Comparison of ENCODE assay signal across 1 fruit fly cellular context in the genomic region with DNA sequence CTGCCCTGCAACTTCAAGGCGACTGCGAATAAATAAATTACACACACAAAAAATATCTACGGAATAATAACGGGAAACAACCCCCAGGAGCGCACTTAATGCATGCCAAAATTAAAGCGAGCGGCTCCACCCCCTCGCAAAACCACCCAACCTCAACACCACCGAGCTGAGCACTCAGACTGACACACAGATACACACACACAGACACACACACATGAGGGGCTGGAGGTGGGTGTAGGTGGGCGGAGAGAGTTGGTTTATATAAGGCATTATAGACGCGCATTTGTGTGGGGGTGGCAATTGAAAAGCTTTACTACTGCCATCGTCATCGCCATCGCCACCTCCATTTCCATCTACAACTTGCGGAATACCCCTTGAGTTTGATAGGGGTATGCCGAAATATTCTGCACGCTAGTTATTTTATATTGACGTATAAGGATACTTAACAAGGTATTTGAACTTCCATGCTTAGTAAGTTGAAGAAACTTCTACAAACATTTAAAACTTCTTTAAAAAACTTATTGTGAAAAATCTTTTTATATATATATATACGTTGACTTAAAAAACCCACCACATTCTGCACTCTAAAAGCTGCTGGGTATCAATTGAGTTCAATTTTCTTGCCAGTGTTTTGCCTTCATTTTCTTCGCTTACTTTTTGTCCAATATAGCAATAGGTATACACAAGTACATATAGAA.
A peak's percentile ranks its signal among the peaks of the same experiment; 100 is the strongest.
TF ChIP-seq lines count a peak whose summit lies in the region.

No protein-coding gene starts in this region.

TF ChIP-seq in whole organism, embryonic, 481 proteins besides CTCF, POLR2A, EP300 and RAD21 (continued from another document and continues in another):
- TF ChIP-seq Deaf1 (tag; optimal IDR thresholded peaks at IDR 0.05; lab: Kevin White, UChicago) = peak; percentile 0
- no peak for TF ChIP-seq Vsx1 (GFP tag; optimal IDR thresholded peaks at IDR 0.05; lab: Kevin White, UChicago)
- no peak for TF ChIP-seq mld (GFP tag; IDR thresholded peaks at IDR 0.05; lab: Robert Waterston, UW; ENCODE audit: partially characterized antibody)
- TF ChIP-seq CG12155 (GFP tag; optimal IDR thresholded peaks at IDR 0.05; lab: Kevin White, UChicago) = peak; percentile 1
- TF ChIP-seq CG6854 (GFP tag; optimal IDR thresholded peaks at IDR 0.05; lab: Kevin White, UChicago) = peak; percentile 35
- peak; percentile 7 for TF ChIP-seq gsb-n (tag; optimal IDR thresholded peaks at IDR 0.05; lab: Kevin White, UChicago)
- TF ChIP-seq CG31388 (GFP tag; optimal IDR thresholded peaks at IDR 0.05; lab: Kevin White, UChicago) = no peak
- TF ChIP-seq jumu (GFP tag; optimal IDR thresholded peaks at IDR 0.05; lab: Kevin White, UChicago) = no peak
- TF ChIP-seq Nf-YA (GFP tag; IDR thresholded peaks at IDR 0.05; lab: Robert Waterston, UW) = no peak
- no peak for TF ChIP-seq Poxn (GFP tag; IDR thresholded peaks at IDR 0.05; lab: Robert Waterston, UW)
- peak; percentile 91 for TF ChIP-seq D19B (GFP tag; optimal IDR thresholded peaks at IDR 0.05; lab: Kevin White, UChicago)
- TF ChIP-seq CG30020 (tag; optimal IDR thresholded peaks at IDR 0.05; lab: Kevin White, UChicago) = no peak
- TF ChIP-seq twi (tag; optimal IDR thresholded peaks at IDR 0.05; lab: Kevin White, UChicago) = no peak
- TF ChIP-seq YL-1 (GFP tag; optimal IDR thresholded peaks at IDR 0.05; lab: Kevin White, UChicago) = no peak
- no peak for TF ChIP-seq Spps (tag; optimal IDR thresholded peaks at IDR 0.05; lab: Kevin White, UChicago)
- TF ChIP-seq ap (GFP tag; IDR thresholded peaks at IDR 0.05; lab: Robert Waterston, UW) = no peak
- TF ChIP-seq hbn (GFP tag; IDR thresholded peaks at IDR 0.05; lab: Robert Waterston, UW; ENCODE audit: partially characterized antibody) = no peak
- TF ChIP-seq eve (GFP tag; optimal IDR thresholded peaks at IDR 0.05; lab: Kevin White, UChicago) = peak in 1 of 2 experiments; percentile 51
- TF ChIP-seq CG7372 (GFP tag; IDR thresholded peaks at IDR 0.05; lab: Robert Waterston, UW) = peak; percentile 17; the same call in 1 of the 2 replicates
- TF ChIP-seq C15 (GFP tag; IDR thresholded peaks at IDR 0.05; lab: Robert Waterston, UW) = no peak
- TF ChIP-seq org-1 (GFP tag; optimal IDR thresholded peaks at IDR 0.05; lab: Kevin White, UChicago) = no peak
- TF ChIP-seq CG10321 (GFP tag; IDR thresholded peaks at IDR 0.05; lab: Robert Waterston, UW) = no peak
- no peak for TF ChIP-seq CG7745 (tag; optimal IDR thresholded peaks at IDR 0.05; lab: Kevin White, UChicago)
- TF ChIP-seq CG8281 (tag; optimal IDR thresholded peaks at IDR 0.05; lab: Kevin White, UChicago) = peak; percentile 34
- no peak for TF ChIP-seq CG15011 (GFP tag; optimal IDR thresholded peaks at IDR 0.05; lab: Kevin White, UChicago)
- peak in 1 of 2 experiments; percentile 67 for TF ChIP-seq Hr51 (GFP tag; optimal IDR thresholded peaks at IDR 0.05; lab: Kevin White, UChicago)
- no peak for TF ChIP-seq CG9797 (GFP tag; optimal IDR thresholded peaks at IDR 0.05; lab: Kevin White, UChicago)
- no peak for TF ChIP-seq CG11723 (GFP tag; optimal IDR thresholded peaks at IDR 0.05; lab: Kevin White, UChicago)
- peak; percentile 30; the same call in 1 of the 2 replicates for TF ChIP-seq esg (GFP tag; conservative IDR thresholded peaks at IDR 0.05; lab: Robert Waterston, UW)
- no peak for TF ChIP-seq knrl (GFP tag; IDR thresholded peaks at IDR 0.05; lab: Robert Waterston, UW; ENCODE audit: partially characterized antibody)
- TF ChIP-seq usp (GFP tag; optimal IDR thresholded peaks at IDR 0.05; lab: Kevin White, UChicago) = no peak
- TF ChIP-seq CG3995 (GFP tag; optimal IDR thresholded peaks at IDR 0.05; lab: Kevin White, UChicago) = no peak
- TF ChIP-seq CG7556 (GFP tag; optimal IDR thresholded peaks at IDR 0.05; lab: Kevin White, UChicago) = peak; percentile 68
- TF ChIP-seq CG18764 (GFP tag; optimal IDR thresholded peaks at IDR 0.05; lab: Kevin White, UChicago) = no peak
- TF ChIP-seq grau (tag; optimal IDR thresholded peaks at IDR 0.05; lab: Kevin White, UChicago) = peak; percentile 66
- no peak for TF ChIP-seq CG4404 (GFP tag; IDR thresholded peaks at IDR 0.05; lab: Robert Waterston, UW)
- TF ChIP-seq trh (GFP tag; optimal IDR thresholded peaks at IDR 0.05; lab: Kevin White, UChicago) = no peak
- TF ChIP-seq CG8765 (GFP tag; IDR thresholded peaks at IDR 0.05; lab: Robert Waterston, UW) = peak; percentile 34; the same call in 1 of the 2 replicates
- TF ChIP-seq CG6654 (GFP tag; optimal IDR thresholded peaks at IDR 0.05; lab: Kevin White, UChicago) = no peak
- TF ChIP-seq da (GFP tag; optimal IDR thresholded peaks at IDR 0.05; lab: Kevin White, UChicago) = no peak
- no peak for TF ChIP-seq MTF-1 (GFP tag; optimal IDR thresholded peaks at IDR 0.05; lab: Kevin White, UChicago; ENCODE audit: borderline replicate concordance)
- no peak for TF ChIP-seq Bdp1 (GFP tag; optimal IDR thresholded peaks at IDR 0.05; lab: Kevin White, UChicago)
- no peak for TF ChIP-seq nerfin-1 (tag; optimal IDR thresholded peaks at IDR 0.05; lab: Kevin White, UChicago)
- TF ChIP-seq CG31441 (GFP tag; IDR thresholded peaks at IDR 0.05; lab: Robert Waterston, UW) = peak; percentile 58
- no peak for TF ChIP-seq p53 (GFP tag; optimal IDR thresholded peaks at IDR 0.05; lab: Kevin White, UChicago)
- no peak for TF ChIP-seq sisA (GFP tag; IDR thresholded peaks at IDR 0.05; lab: Robert Waterston, UW)
- no peak for TF ChIP-seq E2f1 (GFP tag; IDR thresholded peaks at IDR 0.05; lab: Robert Waterston, UW)
- TF ChIP-seq dpn (GFP tag; optimal IDR thresholded peaks at IDR 0.05; lab: Kevin White, UChicago) = peak in 1 of 2 experiments; percentile 27
- TF ChIP-seq Sox102F (GFP tag; optimal IDR thresholded peaks at IDR 0.05; lab: Kevin White, UChicago) = peak; percentile 54
- TF ChIP-seq zen2 (GFP tag; IDR thresholded peaks at IDR 0.05; lab: Robert Waterston, UW; ENCODE audit: partially characterized antibody) = no peak
- TF ChIP-seq tup (GFP tag; optimal IDR thresholded peaks at IDR 0.05; lab: Kevin White, UChicago) = no peak
- TF ChIP-seq CG3847 (GFP tag; IDR thresholded peaks at IDR 0.05; lab: Robert Waterston, UW) = no peak
- no peak for TF ChIP-seq nerfin-2 (GFP tag; IDR thresholded peaks at IDR 0.05; lab: Robert Waterston, UW; ENCODE audit: partially characterized antibody)
- TF ChIP-seq Rx (GFP tag; IDR thresholded peaks at IDR 0.05; lab: Robert Waterston, UW) = 0 out of 2 replicates have a peak, but pooled peaks have one; percentile 19
- no peak for TF ChIP-seq CG8944 (GFP tag; optimal IDR thresholded peaks at IDR 0.05; lab: Kevin White, UChicago)
- peak; percentile 65 for TF ChIP-seq Rfx (GFP tag; IDR thresholded peaks at IDR 0.05; lab: Robert Waterston, UW)
- peak; percentile 24 for TF ChIP-seq cwo (GFP tag; optimal IDR thresholded peaks at IDR 0.05; lab: Kevin White, UChicago)
- TF ChIP-seq hkb (optimal IDR thresholded peaks at IDR 0.05; lab: Kevin White, UChicago) = no peak
- peak; percentile 35; the same call in 1 of the 2 replicates for TF ChIP-seq hkb (GFP tag; IDR thresholded peaks at IDR 0.05; lab: Robert Waterston, UW)
- TF ChIP-seq mirr (GFP tag; optimal IDR thresholded peaks at IDR 0.05; lab: Kevin White, UChicago) = no peak
- TF ChIP-seq CG9932 (GFP tag; IDR thresholded peaks at IDR 0.05; lab: Robert Waterston, UW) = peak; percentile 47; the same call in 1 of the 2 replicates
- TF ChIP-seq CG17568 (GFP tag; optimal IDR thresholded peaks at IDR 0.05; lab: Kevin White, UChicago) = no peak
- no peak for TF ChIP-seq BEAF-32 (GFP tag; optimal IDR thresholded peaks at IDR 0.05; lab: Kevin White, UChicago)
- no peak for TF ChIP-seq CG5245 (GFP tag; optimal IDR thresholded peaks at IDR 0.05; lab: Kevin White, UChicago)
- peak; percentile 44 for TF ChIP-seq Ssrp (tag; optimal IDR thresholded peaks at IDR 0.05; lab: Kevin White, UChicago)
- no peak for TF ChIP-seq schlank (tag; optimal IDR thresholded peaks at IDR 0.05; lab: Kevin White, UChicago)
- TF ChIP-seq Hand (GFP tag; optimal IDR thresholded peaks at IDR 0.05; lab: Kevin White, UChicago) = peak; percentile 70
- TF ChIP-seq Ets65A (GFP tag; lab: Kevin White, UChicago) = peak; percentile 84
- TF ChIP-seq ken (GFP tag; IDR thresholded peaks at IDR 0.05; lab: Robert Waterston, UW) = no peak
- TF ChIP-seq CG13894 (tag; optimal IDR thresholded peaks at IDR 0.05; lab: Kevin White, UChicago) = peak; percentile 53
- no peak for TF ChIP-seq lov (optimal IDR thresholded peaks at IDR 0.05; lab: Kevin White, UChicago)
- TF ChIP-seq lov (GFP tag; IDR thresholded peaks at IDR 0.05; lab: Robert Waterston, UW) = no peak
- peak; percentile 42 for TF ChIP-seq CG15601 (tag; optimal IDR thresholded peaks at IDR 0.05; lab: Kevin White, UChicago)
- no peak for TF ChIP-seq Bteb2 (GFP tag; optimal IDR thresholded peaks at IDR 0.05; lab: Kevin White, UChicago)
- no peak for TF ChIP-seq pan (optimal IDR thresholded peaks at IDR 0.05; lab: Kevin White, UChicago)
- TF ChIP-seq pan (GFP tag; optimal IDR thresholded peaks at IDR 0.05 in 1 of 2, IDR thresholded peaks at IDR 0.05 in 1 of 2) = peak in 1 of 2 experiments; percentile 6
- TF ChIP-seq NC2β (GFP tag; optimal IDR thresholded peaks at IDR 0.05; lab: Kevin White, UChicago) = no peak
- TF ChIP-seq CG11504 (tag; optimal IDR thresholded peaks at IDR 0.05; lab: Kevin White, UChicago) = peak; percentile 62
- TF ChIP-seq CG9215 (GFP tag; IDR thresholded peaks at IDR 0.05; lab: Robert Waterston, UW) = peak; percentile 21; the same call in 1 of the 2 replicates
- no peak for TF ChIP-seq GATAe (GFP tag; conservative IDR thresholded peaks at IDR 0.05; lab: Robert Waterston, UW)
- TF ChIP-seq CG12942 (GFP tag; optimal IDR thresholded peaks at IDR 0.05; lab: Kevin White, UChicago) = no peak
- no peak for TF ChIP-seq klu (GFP tag; IDR thresholded peaks at IDR 0.05; lab: Robert Waterston, UW)
- TF ChIP-seq run (tag; optimal IDR thresholded peaks at IDR 0.05; lab: Kevin White, UChicago) = no peak
- no peak for TF ChIP-seq CG4360 (GFP tag; IDR thresholded peaks at IDR 0.05; lab: Robert Waterston, UW)
- peak; percentile 3 for TF ChIP-seq CG34376 (GFP tag; optimal IDR thresholded peaks at IDR 0.05; lab: Kevin White, UChicago)
- TF ChIP-seq CG4730 (GFP tag; IDR thresholded peaks at IDR 0.05; lab: Robert Waterston, UW) = no peak
- peak; percentile 31 for TF ChIP-seq fd96Cb (tag; optimal IDR thresholded peaks at IDR 0.05; lab: Kevin White, UChicago)
- 0 out of 2 replicates have a peak, but pooled peaks have one; percentile 39 for TF ChIP-seq CG14441 (GFP tag; IDR thresholded peaks at IDR 0.05; lab: Robert Waterston, UW)
- TF ChIP-seq CG14050 (GFP tag; IDR thresholded peaks at IDR 0.05; lab: Robert Waterston, UW) = peak; percentile 18; the same call in 2 of the 3 replicates
- TF ChIP-seq HLH3B (GFP tag; IDR thresholded peaks at IDR 0.05; lab: Robert Waterston, UW) = peak; percentile 37; the same call in 1 of the 2 replicates
- TF ChIP-seq lbe (GFP tag; optimal IDR thresholded peaks at IDR 0.05; lab: Kevin White, UChicago) = no peak
- TF ChIP-seq tgo (GFP tag; IDR thresholded peaks at IDR 0.05; lab: Robert Waterston, UW) = peak; percentile 31; the same call in 1 of the 3 replicates
- peak; percentile 32; the same call in 1 of the 2 replicates for TF ChIP-seq sob (GFP tag; IDR thresholded peaks at IDR 0.05; lab: Robert Waterston, UW)
- TF ChIP-seq zfh1 (GFP tag; IDR thresholded peaks at IDR 0.05; lab: Robert Waterston, UW) = no peak
- no peak for TF ChIP-seq CG6765 (GFP tag; optimal IDR thresholded peaks at IDR 0.05; lab: Kevin White, UChicago)
- TF ChIP-seq CG10543 (GFP tag; optimal IDR thresholded peaks at IDR 0.05; lab: Kevin White, UChicago) = peak; percentile 60
- no peak for TF ChIP-seq CG3838 (GFP tag; optimal IDR thresholded peaks at IDR 0.05; lab: Kevin White, UChicago)
- no peak for TF ChIP-seq D (optimal IDR thresholded peaks at IDR 0.05; lab: Kevin White, UChicago)
- TF ChIP-seq D (GFP tag; optimal IDR thresholded peaks at IDR 0.05; lab: Kevin White, UChicago) = no peak
- peak; percentile 39 for TF ChIP-seq ind (GFP tag; optimal IDR thresholded peaks at IDR 0.05; lab: Kevin White, UChicago)
- no peak for TF ChIP-seq Chrac-16 (GFP tag; optimal IDR thresholded peaks at IDR 0.05; lab: Kevin White, UChicago)
- TF ChIP-seq fd64A (GFP tag; optimal IDR thresholded peaks at IDR 0.05; lab: Kevin White, UChicago) = no peak
- TF ChIP-seq D19A (tag; optimal IDR thresholded peaks at IDR 0.05; lab: Kevin White, UChicago) = peak; percentile 34
- TF ChIP-seq eyg (GFP tag; optimal IDR thresholded peaks at IDR 0.05; lab: Kevin White, UChicago) = no peak
- no peak for TF ChIP-seq vfl (GFP tag; optimal IDR thresholded peaks at IDR 0.05; lab: Kevin White, UChicago)
- peak; percentile 29 for TF ChIP-seq scrt (GFP tag; optimal IDR thresholded peaks at IDR 0.05; lab: Kevin White, UChicago)
- peak; percentile 67 for TF ChIP-seq Hmr (GFP tag; optimal IDR thresholded peaks at IDR 0.05; lab: Kevin White, UChicago)
- TF ChIP-seq ERR (GFP tag; optimal IDR thresholded peaks at IDR 0.05; lab: Kevin White, UChicago) = no peak
- no peak for TF ChIP-seq CG6175 (GFP tag; IDR thresholded peaks at IDR 0.05; lab: Robert Waterston, UW)
- no peak for TF ChIP-seq Hey (tag; optimal IDR thresholded peaks at IDR 0.05; lab: Kevin White, UChicago)
- TF ChIP-seq Jarid2 (GFP tag; optimal IDR thresholded peaks at IDR 0.05; lab: Kevin White, UChicago) = no peak
- no peak for TF ChIP-seq ftz-f1 (GFP tag; optimal IDR thresholded peaks at IDR 0.05; lab: Kevin White, UChicago)
- no peak for TF ChIP-seq Ets97D (GFP tag; optimal IDR thresholded peaks at IDR 0.05; lab: Kevin White, UChicago)
- TF ChIP-seq CG2202 (tag; optimal IDR thresholded peaks at IDR 0.05; lab: Kevin White, UChicago) = no peak
- no peak for TF ChIP-seq Six4 (GFP tag; optimal IDR thresholded peaks at IDR 0.05; lab: Kevin White, UChicago)
- TF ChIP-seq dysf (GFP tag; IDR thresholded peaks at IDR 0.05; lab: Robert Waterston, UW) = peak; percentile 60; the same call in 1 of the 3 replicates
- TF ChIP-seq CG30403 (GFP tag; optimal IDR thresholded peaks at IDR 0.05; lab: Kevin White, UChicago) = peak; percentile 46
- peak; percentile 49 for TF ChIP-seq caup (GFP tag; optimal IDR thresholded peaks at IDR 0.05; lab: Kevin White, UChicago; ENCODE audit: severe bottlenecking)
- no peak for TF ChIP-seq Ada2b (GFP tag; IDR thresholded peaks at IDR 0.05; lab: Robert Waterston, UW)
- TF ChIP-seq CG12659 (GFP tag; optimal IDR thresholded peaks at IDR 0.05; lab: Kevin White, UChicago) = peak; percentile 52
- no peak for TF ChIP-seq Doc3 (GFP tag; IDR thresholded peaks at IDR 0.05; lab: Robert Waterston, UW; ENCODE audit: partially characterized antibody)
- no peak for TF ChIP-seq Mes4 (GFP tag; optimal IDR thresholded peaks at IDR 0.05; lab: Kevin White, UChicago)
- peak; percentile 40; the same call in 1 of the 2 replicates for TF ChIP-seq Atf6 (GFP tag; IDR thresholded peaks at IDR 0.05; lab: Robert Waterston, UW)
- no peak for TF ChIP-seq stwl (tag; optimal IDR thresholded peaks at IDR 0.05; lab: Kevin White, UChicago)
